Worm (Caenorhabditis elegans) whole organism, L1 larva: ENCODE results near the gene cutl-27.

Source experiments
- C16A3.4 ChIP-seq: fragments of 150-350 bp; optimal IDR thresholded peaks from 2 replicates; lab custom pipeline; 2014; ENCODE audit warnings: missing biosample characterization, missing genetic modification characterization
- C34B4.2 ChIP-seq: sonication (generic microtip); optimal IDR thresholded peaks from 2 replicates; lab custom pipeline; 2017; ENCODE audit warnings: mild to moderate bottlenecking, missing genetic modification characterization, missing compliant biosample characterization
- Y116A8C.19 ChIP-seq: sonication (generic microtip); optimal IDR thresholded peaks from 2 replicates; lab custom pipeline; 2016; ENCODE audit warnings: missing compliant biosample characterization, missing genetic modification characterization, borderline replicate concordance
- alr-1 ChIP-seq: fragments of 200-800 bp; sonication (Bioruptor generic); optimal IDR thresholded peaks from 2 replicates; lab custom pipeline; 2018; ENCODE audit warnings: borderline replicate concordance, mild to moderate bottlenecking, missing genetic modification characterization, missing compliant biosample characterization
- ama-1 ChIP-seq: fragments of 150-350 bp; optimal IDR thresholded peaks from 2 replicates; lab custom pipeline; 2014
- ceh-63 ChIP-seq: fragments of 200-800 bp; sonication (Bioruptor generic); optimal IDR thresholded peaks from 2 replicates; lab custom pipeline; 2018; ENCODE audit warnings: mild to moderate bottlenecking, missing genetic modification characterization, missing compliant biosample characterization
- ceh-8 ChIP-seq: fragments of 200-800 bp; sonication (Bioruptor generic); optimal IDR thresholded peaks from 2 replicates; lab custom pipeline; 2018; ENCODE audit warnings: mild to moderate bottlenecking, missing genetic modification characterization, moderate library complexity, missing compliant biosample characterization
- dsc-1 ChIP-seq: sonication (generic microtip); optimal IDR thresholded peaks from 2 replicates; lab custom pipeline; 2016; ENCODE audit warnings: mild to moderate bottlenecking, missing genetic modification characterization, missing compliant biosample characterization
- efl-3 ChIP-seq: fragments of 200-800 bp; sonication (Bioruptor generic); optimal IDR thresholded peaks from 2 replicates; lab custom pipeline; 2018; ENCODE audit warnings: mild to moderate bottlenecking, missing genetic modification characterization, missing compliant biosample characterization
- elt-2 ChIP-seq: sonication (generic microtip); optimal IDR thresholded peaks from 2 replicates; lab custom pipeline; 2016; ENCODE audit warnings: missing genetic modification characterization, mild to moderate bottlenecking, inconsistent platforms, missing compliant biosample characterization, missing genetic modification reagents
- ets-5 ChIP-seq: fragments of 200-800 bp; sonication (Bioruptor generic); IDR thresholded peaks from 2 replicates; pipeline ENCODE4 v1.3.6; 2022; ENCODE audit warnings: missing genetic modification characterization, missing compliant biosample characterization
- fkh-10 ChIP-seq: sonication (generic microtip); optimal IDR thresholded peaks from 2 replicates; lab custom pipeline; 2017; ENCODE audit warnings: missing biosample characterization, missing genetic modification reagents, missing genetic modification characterization
- fkh-4 ChIP-seq: sonication (generic microtip); optimal IDR thresholded peaks from 2 replicates; lab custom pipeline; 2016; ENCODE audit warnings: missing compliant biosample characterization, missing genetic modification characterization, borderline replicate concordance
- fos-1 ChIP-seq: fragments of 150-350 bp; optimal IDR thresholded peaks from 2 replicates; lab custom pipeline; 2014; ENCODE audit warnings: missing biosample characterization, missing genetic modification characterization
- hlh-17 ChIP-seq: fragments of 200-800 bp; sonication (Bioruptor generic); optimal IDR thresholded peaks from 2 replicates; lab custom pipeline; 2018; ENCODE audit warnings: missing genetic modification characterization, mild to moderate bottlenecking, missing compliant biosample characterization, moderate library complexity, borderline replicate concordance
- hlh-4 ChIP-seq: sonication (generic microtip); optimal IDR thresholded peaks from 2 replicates; lab custom pipeline; 2016; ENCODE audit warnings: mild to moderate bottlenecking, missing genetic modification characterization, missing compliant biosample characterization
- irx-1 ChIP-seq: sonication (generic microtip); optimal IDR thresholded peaks from 2 replicates; lab custom pipeline; 2016; ENCODE audit warnings: missing genetic modification characterization, missing compliant biosample characterization
- lin-14 ChIP-seq: fragments of 200-800 bp; sonication (Bioruptor generic); optimal IDR thresholded peaks from 2 replicates; lab custom pipeline; 2018; ENCODE audit warnings: mild to moderate bottlenecking, missing genetic modification characterization, moderate library complexity, missing compliant biosample characterization
- lin-39 ChIP-seq: fragments of 150-350 bp; optimal IDR thresholded peaks from 2 replicates; lab custom pipeline; 2014; ENCODE audit warnings: missing biosample characterization, missing genetic modification reagents, missing genetic modification characterization
- lir-3 ChIP-seq: sonication (generic microtip); optimal IDR thresholded peaks from 2 replicates; lab custom pipeline; 2016; ENCODE audit warnings: mild to moderate bottlenecking, missing genetic modification characterization, moderate library complexity, missing compliant biosample characterization; ENCODE audit not compliant: poor library complexity
- lsy-2 ChIP-seq, 2 experiments: fragments of 150-350 bp; optimal IDR thresholded peaks; 2 replicates each; lab custom pipeline; 2014; ENCODE audit warnings: missing biosample characterization in 2 of 2, missing genetic modification characterization in 2 of 2
- mab-9 ChIP-seq: fragments of 200-800 bp; sonication (Bioruptor generic); IDR thresholded peaks from 2 replicates; pipeline ENCODE4 v1.3.6; 2022; ENCODE audit warnings: missing genetic modification reagents, missing genetic modification characterization, missing compliant biosample characterization
- nhr-20 ChIP-seq: sonication (generic microtip); optimal IDR thresholded peaks from 2 replicates; lab custom pipeline; 2016; ENCODE audit warnings: mild to moderate bottlenecking, missing genetic modification characterization, missing compliant biosample characterization
- nhr-237 ChIP-seq: fragments of 150-350 bp; optimal IDR thresholded peaks from 2 replicates; lab custom pipeline; 2014; ENCODE audit warnings: missing biosample characterization, missing genetic modification characterization
- nhr-71 ChIP-seq: sonication (generic microtip); optimal IDR thresholded peaks from 2 replicates; lab custom pipeline; 2016; ENCODE audit warnings: mild to moderate bottlenecking, missing genetic modification characterization, moderate library complexity, missing compliant biosample characterization
- nhr-85 ChIP-seq: sonication (generic microtip); peaks from one replicate; lab custom pipeline; 2016; ENCODE audit warnings: missing genetic modification characterization, inconsistent platforms, missing compliant biosample characterization
- nhr-90 ChIP-seq: sonication (generic microtip); optimal IDR thresholded peaks from 2 replicates; lab custom pipeline; 2016; ENCODE audit warnings: mild to moderate bottlenecking, missing genetic modification characterization, missing compliant biosample characterization; ENCODE audit not compliant: poor library complexity
- pax-3 ChIP-seq: fragments of 200-800 bp; sonication (Bioruptor generic); optimal IDR thresholded peaks from 2 replicates; lab custom pipeline; 2018; ENCODE audit warnings: mild to moderate bottlenecking, missing genetic modification characterization, moderate library complexity, missing compliant biosample characterization
- rnt-1 ChIP-seq: sonication (generic microtip); optimal IDR thresholded peaks from 2 replicates; lab custom pipeline; 2016; ENCODE audit warnings: mild to moderate bottlenecking, missing genetic modification characterization, moderate library complexity, missing compliant biosample characterization
- snpc-4 ChIP-seq: fragments of 150-350 bp; optimal IDR thresholded peaks from 2 replicates; lab custom pipeline; 2014; ENCODE audit warnings: missing biosample characterization, missing genetic modification characterization
- snu-23 ChIP-seq: sonication (generic microtip); optimal IDR thresholded peaks from 2 replicates; lab custom pipeline; 2016; ENCODE audit warnings: missing genetic modification characterization, missing compliant biosample characterization
- sup-37 ChIP-seq: fragments of 200-800 bp; sonication (Bioruptor generic); optimal IDR thresholded peaks from 2 replicates; lab custom pipeline; 2018; ENCODE audit warnings: mild to moderate bottlenecking, missing genetic modification characterization, missing compliant biosample characterization
- unc-130 ChIP-seq: fragments of 150-350 bp; optimal IDR thresholded peaks from 2 replicates; lab custom pipeline; 2017; ENCODE audit warnings: missing biosample characterization, missing genetic modification characterization, inconsistent platforms
- unc-62 ChIP-seq: fragments of 150-350 bp; optimal IDR thresholded peaks from 2 replicates; lab custom pipeline; 2014; ENCODE audit warnings: missing biosample characterization, missing genetic modification reagents, missing genetic modification characterization
- vab-15 ChIP-seq: sonication (generic microtip); optimal IDR thresholded peaks from 2 replicates; lab custom pipeline; 2017; ENCODE audit warnings: missing genotype, mild to moderate bottlenecking, missing genetic modification characterization, missing compliant biosample characterization
- xbp-1 ChIP-seq: sonication (generic microtip); optimal IDR thresholded peaks from 2 replicates; lab custom pipeline; 2016; ENCODE audit warnings: missing genetic modification characterization, missing compliant biosample characterization
- ztf-4 ChIP-seq: fragments of 150-350 bp; optimal IDR thresholded peaks from 2 replicates; lab custom pipeline; 2014; ENCODE audit warnings: missing biosample characterization, missing genetic modification characterization

cutl-27 gene

ce11 chrIV:11915768-11916453 is 37.6 kb downstream of the cutl-27 start, which contains the start of gene ZK822.9 (continued):
- no peak for TF ChIP-seq pax-3 (tag; lab: Kevin White, UChicago)
- TF ChIP-seq nhr-90 (tag; lab: Kevin White, UChicago), result peak; percentile 5
- no peak for TF ChIP-seq ceh-63 (GFP tag; lab: Kevin White, UChicago)
- TF ChIP-seq snu-23 (GFP tag; lab: Kevin White, UChicago), result peak; percentile 38
- TF ChIP-seq fkh-4, result no peak
- TF ChIP-seq hlh-17 (GFP tag; lab: Kevin White, UChicago), result no peak
- peak; percentile 48 for TF ChIP-seq elt-2 (tag; lab: Kevin White, UChicago)
- TF ChIP-seq lin-14 (GFP tag; lab: Kevin White, UChicago), result peak; percentile 6
- TF ChIP-seq snpc-4, result no peak
- TF ChIP-seq efl-3 (GFP tag; lab: Kevin White, UChicago), result no peak
- no peak for TF ChIP-seq C34B4.2 (tag; lab: Kevin White, UChicago)
- no peak for TF ChIP-seq unc-62 (GFP tag; lab: Kevin White, UChicago)
- no peak for TF ChIP-seq lin-39 (tag; lab: Kevin White, UChicago)
- TF ChIP-seq irx-1, result no peak
- no peak for TF ChIP-seq nhr-237 (tag; lab: Kevin White, UChicago)
- peak; percentile 32 for TF ChIP-seq nhr-71 (tag; lab: Kevin White, UChicago)
- no peak for TF ChIP-seq dsc-1 (tag; lab: Kevin White, UChicago)
- no peak for TF ChIP-seq rnt-1 (tag; lab: Kevin White, UChicago)
- no peak for TF ChIP-seq sup-37
- TF ChIP-seq fos-1 (tag; lab: Kevin White, UChicago), result no peak
- TF ChIP-seq ama-1 (lab: Kevin White, UChicago), result no peak
- no peak for TF ChIP-seq alr-1 (tag; lab: Kevin White, UChicago)
- no peak for TF ChIP-seq xbp-1 (tag; lab: Kevin White, UChicago)
- no peak for TF ChIP-seq hlh-4 (tag; lab: Kevin White, UChicago)
- TF ChIP-seq mab-9 (GFP tag; lab: Robert Waterston, UW), result no peak
- no peak for TF ChIP-seq ztf-4 (tag; lab: Kevin White, UChicago)
- no peak for TF ChIP-seq lir-3
- peak; percentile 38 for TF ChIP-seq nhr-20 (tag; lab: Kevin White, UChicago)
- TF ChIP-seq ceh-8, result no peak
- TF ChIP-seq Y116A8C.19 (tag; lab: Kevin White, UChicago), result no peak

- TF ChIP-seq nhr-85 (tag; lab: Kevin White, UChicago) (peak; percentile 55), unc-130 (tag; lab: Kevin White, UChicago) (no peak), nhr-20 (tag; lab: Kevin White, UChicago) (peak; percentile 35), ceh-63 (GFP tag; lab: Kevin White, UChicago) (no peak), nhr-71 (tag; lab: Kevin White, UChicago) (peak; percentile 28), ets-5 (GFP tag; lab: Robert Waterston, UW) (no peak), elt-2 (tag; lab: Kevin White, UChicago) (peak; percentile 61), vab-15 (tag; lab: Kevin White, UChicago) (no peak), C16A3.4 (peak; percentile 9)
- TF ChIP-seq, all 84 proteins: peak for 5
Measured at ce11 chrIV:11916907-11917306, 38.6 kb downstream of the cutl-27 start, which contains the start of gene ZK822.10. ZK822.10 (plus strand) TSS chrIV:11917137.

ce11 chrIV:11917886-11918285 is 39.5 kb downstream of the cutl-27 start:
- TF ChIP-seq fkh-4, result no peak
- no peak for TF ChIP-seq lsy-2 (tag; optimal IDR thresholded peaks at IDR 0.05; lab: Kevin White, UChicago)
- TF ChIP-seq elt-2 (tag; lab: Kevin White, UChicago), result peak; percentile 51
- TF ChIP-seq fkh-10 (GFP tag; lab: Kevin White, UChicago), result no peak
